Comparison of ENCODE assay signal across 5 fruit fly cellular contexts in genomic region chrX:13370826-13371703, dm6.
TF ChIP-seq lines count a peak whose summit lies in the region.

No protein-coding gene starts in this region.

- TF ChIP-seq CTCF in whole organism, embryonic (GFP tag; optimal IDR thresholded peaks at IDR 0.05; lab: Kevin White, UChicago) = peak; percentile 30

TF ChIP-seq in whole organism, adult, 20 proteins besides CTCF, POLR2A, EP300 and RAD21 (continues in another document):
- TF ChIP-seq CG33017 (tag; optimal IDR thresholded peaks at IDR 0.05; lab: Kevin White, UChicago) = no peak
- peak; percentile 6 for TF ChIP-seq toe (GFP tag; optimal IDR thresholded peaks at IDR 0.05; lab: Kevin White, UChicago)
- peak; percentile 32 for TF ChIP-seq CG7101 (tag; optimal IDR thresholded peaks at IDR 0.05; lab: Kevin White, UChicago)
- no peak for TF ChIP-seq CG5204 (GFP tag; optimal IDR thresholded peaks at IDR 0.05; lab: Kevin White, UChicago)
- peak; percentile 28 for TF ChIP-seq tj (GFP tag; optimal IDR thresholded peaks at IDR 0.05; lab: Kevin White, UChicago)
- TF ChIP-seq CG1620 (GFP tag; optimal IDR thresholded peaks at IDR 0.05; lab: Kevin White, UChicago) = peak; percentile 21
- peak; percentile 25 for TF ChIP-seq CG12768 (GFP tag; optimal IDR thresholded peaks at IDR 0.05; lab: Kevin White, UChicago)
- peak; percentile 35 for TF ChIP-seq CG11617 (GFP tag; optimal IDR thresholded peaks at IDR 0.05; lab: Kevin White, UChicago)
- no peak for TF ChIP-seq pad (GFP tag; optimal IDR thresholded peaks at IDR 0.05; lab: Kevin White, UChicago)
- peak; percentile 53 for TF ChIP-seq bab1 (GFP tag; optimal IDR thresholded peaks at IDR 0.05; lab: Kevin White, UChicago)
- TF ChIP-seq Hr96 (GFP tag; optimal IDR thresholded peaks at IDR 0.05; lab: Kevin White, UChicago) = no peak
- no peak for TF ChIP-seq CG7045 (GFP tag; optimal IDR thresholded peaks at IDR 0.05; lab: Kevin White, UChicago)
- TF ChIP-seq ovo (GFP tag; optimal IDR thresholded peaks at IDR 0.05; lab: Kevin White, UChicago) = no peak
- TF ChIP-seq Clk (GFP tag; optimal IDR thresholded peaks at IDR 0.05; lab: Kevin White, UChicago) = no peak
- peak; percentile 37 for TF ChIP-seq Crg-1 (GFP tag; optimal IDR thresholded peaks at IDR 0.05; lab: Kevin White, UChicago)
- peak; percentile 22 for TF ChIP-seq cic (GFP tag; optimal IDR thresholded peaks at IDR 0.05; lab: Kevin White, UChicago)
- peak; percentile 72 for TF ChIP-seq kay (GFP tag; lab: Kevin White, UChicago; ENCODE audit: borderline replicate concordance)
- peak; percentile 72 for TF ChIP-seq Mnt (GFP tag; optimal IDR thresholded peaks at IDR 0.05; lab: Kevin White, UChicago)

TF ChIP-seq in whole organism, embryonic, 481 proteins besides CTCF, POLR2A, EP300 and RAD21 (continues in another document):
- no peak for TF ChIP-seq pros (GFP tag; optimal IDR thresholded peaks at IDR 0.05; lab: Kevin White, UChicago)
- no peak for TF ChIP-seq tx (GFP tag; optimal IDR thresholded peaks at IDR 0.05; lab: Kevin White, UChicago)
- TF ChIP-seq ken (GFP tag; IDR thresholded peaks at IDR 0.05; lab: Robert Waterston, UW) = no peak
- no peak for TF ChIP-seq Bdp1 (GFP tag; optimal IDR thresholded peaks at IDR 0.05; lab: Kevin White, UChicago)
- TF ChIP-seq CG15601 (tag; optimal IDR thresholded peaks at IDR 0.05; lab: Kevin White, UChicago) = no peak
- TF ChIP-seq Fer2 (tag; optimal IDR thresholded peaks at IDR 0.05; lab: Kevin White, UChicago) = no peak
- TF ChIP-seq sqz (GFP tag; optimal IDR thresholded peaks at IDR 0.05; lab: Kevin White, UChicago) = peak; percentile 56
- no peak for TF ChIP-seq nom (GFP tag; optimal IDR thresholded peaks at IDR 0.05; lab: Kevin White, UChicago)
- TF ChIP-seq hbn (GFP tag; IDR thresholded peaks at IDR 0.05; lab: Robert Waterston, UW; ENCODE audit: partially characterized antibody) = 0 out of 2 replicates have a peak, but pooled peaks have one; percentile 38
- TF ChIP-seq Hey (tag; optimal IDR thresholded peaks at IDR 0.05; lab: Kevin White, UChicago) = no peak
- peak; percentile 7 for TF ChIP-seq sd (tag; optimal IDR thresholded peaks at IDR 0.05; lab: Kevin White, UChicago)
- TF ChIP-seq unc-4 (GFP tag; IDR thresholded peaks at IDR 0.05; lab: Robert Waterston, UW; ENCODE audit: partially characterized antibody) = peak; percentile 60
- TF ChIP-seq E2f2 (GFP tag; IDR thresholded peaks at IDR 0.05; lab: Robert Waterston, UW) = peak; percentile 86
- TF ChIP-seq gro (GFP tag; optimal IDR thresholded peaks at IDR 0.05; lab: Kevin White, UChicago) = no peak
- TF ChIP-seq scrt (GFP tag; optimal IDR thresholded peaks at IDR 0.05; lab: Kevin White, UChicago) = no peak
- peak in 1 of 3 experiments; percentile 27 for TF ChIP-seq Stat92E (GFP tag; optimal IDR thresholded peaks at IDR 0.05; lab: Kevin White, UChicago)
- TF ChIP-seq CG30403 (GFP tag; optimal IDR thresholded peaks at IDR 0.05; lab: Kevin White, UChicago) = peak; percentile 6
- TF ChIP-seq CG10267 (tag; optimal IDR thresholded peaks at IDR 0.05; lab: Kevin White, UChicago) = no peak
- TF ChIP-seq CG13624 (GFP tag; optimal IDR thresholded peaks at IDR 0.05; lab: Kevin White, UChicago) = peak; percentile 40

TF ChIP-seq in whole organism, prepupa, 60 proteins besides CTCF, POLR2A, EP300 and RAD21 (continues in another document):
- no peak for TF ChIP-seq Sox15 (GFP tag; optimal IDR thresholded peaks at IDR 0.05; lab: Kevin White, UChicago)
- TF ChIP-seq CG6276 (GFP tag; optimal IDR thresholded peaks at IDR 0.05; lab: Kevin White, UChicago) = no peak
- no peak for TF ChIP-seq Smox (GFP tag; optimal IDR thresholded peaks at IDR 0.05; lab: Kevin White, UChicago)
- no peak for TF ChIP-seq achi (GFP tag; optimal IDR thresholded peaks at IDR 0.05; lab: Kevin White, UChicago)
- TF ChIP-seq dac (GFP tag; optimal IDR thresholded peaks at IDR 0.05; lab: Kevin White, UChicago) = no peak
- TF ChIP-seq CG4318 (GFP tag; optimal IDR thresholded peaks at IDR 0.05; lab: Kevin White, UChicago) = no peak
- no peak for TF ChIP-seq pdm3 (GFP tag; optimal IDR thresholded peaks at IDR 0.05; lab: Kevin White, UChicago)
- TF ChIP-seq Hr39 (GFP tag; optimal IDR thresholded peaks at IDR 0.05; lab: Kevin White, UChicago) = peak; percentile 34
- no peak for TF ChIP-seq CG11294 (GFP tag; IDR thresholded peaks at IDR 0.05; lab: Robert Waterston, UW)
- no peak for TF ChIP-seq CG16779 (tag; optimal IDR thresholded peaks at IDR 0.05; lab: Kevin White, UChicago)
- TF ChIP-seq cyc (GFP tag; optimal IDR thresholded peaks at IDR 0.05; lab: Kevin White, UChicago) = peak; percentile 10
- TF ChIP-seq Hr38 (GFP tag; optimal IDR thresholded peaks at IDR 0.05; lab: Kevin White, UChicago) = no peak
- no peak for TF ChIP-seq spab (GFP tag; optimal IDR thresholded peaks at IDR 0.05; lab: Kevin White, UChicago)
- no peak for TF ChIP-seq fd59A (GFP tag; optimal IDR thresholded peaks at IDR 0.05; lab: Kevin White, UChicago)
- no peak for TF ChIP-seq Eip75B (GFP tag; optimal IDR thresholded peaks at IDR 0.05; lab: Kevin White, UChicago)
- no peak for TF ChIP-seq CG7368 (GFP tag; optimal IDR thresholded peaks at IDR 0.05; lab: Kevin White, UChicago)
- no peak for TF ChIP-seq fkh (GFP tag; optimal IDR thresholded peaks at IDR 0.05; lab: Kevin White, UChicago)
- no peak for TF ChIP-seq CG9139 (GFP tag; optimal IDR thresholded peaks at IDR 0.05; lab: Kevin White, UChicago)
- peak; percentile 35 for TF ChIP-seq CG3919 (GFP tag; optimal IDR thresholded peaks at IDR 0.05; lab: Kevin White, UChicago)
- TF ChIP-seq lz (GFP tag; optimal IDR thresholded peaks at IDR 0.05; lab: Kevin White, UChicago) = peak; percentile 39
- TF ChIP-seq CG6808 (GFP tag; optimal IDR thresholded peaks at IDR 0.05; lab: Kevin White, UChicago) = no peak

TF ChIP-seq in whole organism, pupa, 21 proteins besides CTCF, POLR2A, EP300 and RAD21:
- TF ChIP-seq CG8301 (tag; optimal IDR thresholded peaks at IDR 0.05; lab: Kevin White, UChicago) (no peak), fd96Ca (GFP tag; IDR thresholded peaks at IDR 0.05; lab: Robert Waterston, UW) (no peak), CG4496 (GFP tag; IDR thresholded peaks at IDR 0.05; lab: Robert Waterston, UW) (peak; percentile 54; the same call in 2 of the 3 replicates), CG10348 (GFP tag; IDR thresholded peaks at IDR 0.05; lab: Robert Waterston, UW) (no peak), Ets98B (GFP tag; IDR thresholded peaks at IDR 0.05; lab: Robert Waterston, UW) (peak; percentile 17; the same call in 1 of the 2 replicates), rn (GFP tag; IDR thresholded peaks at IDR 0.05; lab: Robert Waterston, UW) (no peak), CG34367 (tag; optimal IDR thresholded peaks at IDR 0.05; lab: Kevin White, UChicago) (no peak), CG32121 (GFP tag; IDR thresholded peaks at IDR 0.05; lab: Robert Waterston, UW) (peak; percentile 28; the same call in 1 of the 2 replicates), Pif1B (GFP tag; optimal IDR thresholded peaks at IDR 0.05; lab: Kevin White, UChicago) (no peak)
TF ChIP-seq in whole organism, pupa: peak in this region for 3.

TF ChIP-seq in whole organism, wandering third instar larva, 38 proteins besides CTCF, POLR2A, EP300 and RAD21 (continues in another document):
- no peak for TF ChIP-seq sv (GFP tag; optimal IDR thresholded peaks at IDR 0.05; lab: Kevin White, UChicago)
- peak; percentile 43 for TF ChIP-seq br (GFP tag; optimal IDR thresholded peaks at IDR 0.05; lab: Kevin White, UChicago)
- no peak for TF ChIP-seq dsf (GFP tag; optimal IDR thresholded peaks at IDR 0.05; lab: Kevin White, UChicago; ENCODE audit: borderline replicate concordance)
- TF ChIP-seq Sp1 (GFP tag; optimal IDR thresholded peaks at IDR 0.05; lab: Kevin White, UChicago) = peak; percentile 12
- no peak for TF ChIP-seq psq (GFP tag; optimal IDR thresholded peaks at IDR 0.05; lab: Kevin White, UChicago)
- TF ChIP-seq tai (GFP tag; optimal IDR thresholded peaks at IDR 0.05; lab: Kevin White, UChicago) = no peak
- no peak for TF ChIP-seq dmrt93B (GFP tag; optimal IDR thresholded peaks at IDR 0.05; lab: Kevin White, UChicago)
- no peak for TF ChIP-seq Mio (GFP tag; optimal IDR thresholded peaks at IDR 0.05; lab: Kevin White, UChicago)
- TF ChIP-seq fru (GFP tag; optimal IDR thresholded peaks at IDR 0.05; lab: Kevin White, UChicago) = peak; percentile 24
- no peak for TF ChIP-seq sage (GFP tag; optimal IDR thresholded peaks at IDR 0.05; lab: Kevin White, UChicago)
- TF ChIP-seq CG32264 (GFP tag; optimal IDR thresholded peaks at IDR 0.05; lab: Kevin White, UChicago) = no peak
- peak; percentile 42 for TF ChIP-seq HLH106 (tag; optimal IDR thresholded peaks at IDR 0.05; lab: Kevin White, UChicago)
- TF ChIP-seq Hr83 (GFP tag; optimal IDR thresholded peaks at IDR 0.05; lab: Kevin White, UChicago; ENCODE audit: poor library complexity, severe bottlenecking) = no peak
- no peak for TF ChIP-seq pan (optimal IDR thresholded peaks at IDR 0.05; lab: Kevin White, UChicago)
- TF ChIP-seq brk (GFP tag; optimal IDR thresholded peaks at IDR 0.05; lab: Kevin White, UChicago) = no peak
- no peak for TF ChIP-seq CrebA (GFP tag; optimal IDR thresholded peaks at IDR 0.05; lab: Kevin White, UChicago; ENCODE audit: borderline replicate concordance)
- TF ChIP-seq jim (GFP tag; optimal IDR thresholded peaks at IDR 0.05; lab: Kevin White, UChicago) = no peak
- TF ChIP-seq rgr (GFP tag; optimal IDR thresholded peaks at IDR 0.05; lab: Kevin White, UChicago) = peak; percentile 55
- TF ChIP-seq OdsH (GFP tag; optimal IDR thresholded peaks at IDR 0.05; lab: Kevin White, UChicago) = peak; percentile 18
- no peak for TF ChIP-seq Dfd (GFP tag; optimal IDR thresholded peaks at IDR 0.05; lab: Kevin White, UChicago)
- TF ChIP-seq h (GFP tag; optimal IDR thresholded peaks at IDR 0.05; lab: Kevin White, UChicago) = peak; percentile 50
- no peak for TF ChIP-seq Rel (GFP tag; optimal IDR thresholded peaks at IDR 0.05; lab: Kevin White, UChicago)
- TF ChIP-seq Rel (tag; optimal IDR thresholded peaks at IDR 0.05; lab: Kevin White, UChicago) = no peak
- no peak for TF ChIP-seq usp (GFP tag; optimal IDR thresholded peaks at IDR 0.05; lab: Kevin White, UChicago)
- TF ChIP-seq CG9705 (GFP tag; optimal IDR thresholded peaks at IDR 0.05; lab: Kevin White, UChicago) = no peak
- no peak for TF ChIP-seq Abd-B (GFP tag; optimal IDR thresholded peaks at IDR 0.05; lab: Kevin White, UChicago)
- TF ChIP-seq foxo (GFP tag; optimal IDR thresholded peaks at IDR 0.05; lab: Kevin White, UChicago) = peak in 1 of 2 experiments; percentile 60
- TF ChIP-seq ey (GFP tag; optimal IDR thresholded peaks at IDR 0.05; lab: Kevin White, UChicago) = peak; percentile 10
- TF ChIP-seq N (GFP tag; optimal IDR thresholded peaks at IDR 0.05; lab: Kevin White, UChicago) = no peak
- TF ChIP-seq Hr78 (GFP tag; optimal IDR thresholded peaks at IDR 0.05; lab: Kevin White, UChicago) = no peak
- no peak for TF ChIP-seq Jra (GFP tag; optimal IDR thresholded peaks at IDR 0.05; lab: Kevin White, UChicago)
- no peak for TF ChIP-seq Myc (optimal IDR thresholded peaks at IDR 0.05; lab: Kevin White, UChicago)
- no peak for TF ChIP-seq lola (GFP tag; optimal IDR thresholded peaks at IDR 0.05; lab: Kevin White, UChicago)
